Fruit fly (Drosophila melanogaster): ENCODE results near the gene bbg.

Gene bbg

DNA sequence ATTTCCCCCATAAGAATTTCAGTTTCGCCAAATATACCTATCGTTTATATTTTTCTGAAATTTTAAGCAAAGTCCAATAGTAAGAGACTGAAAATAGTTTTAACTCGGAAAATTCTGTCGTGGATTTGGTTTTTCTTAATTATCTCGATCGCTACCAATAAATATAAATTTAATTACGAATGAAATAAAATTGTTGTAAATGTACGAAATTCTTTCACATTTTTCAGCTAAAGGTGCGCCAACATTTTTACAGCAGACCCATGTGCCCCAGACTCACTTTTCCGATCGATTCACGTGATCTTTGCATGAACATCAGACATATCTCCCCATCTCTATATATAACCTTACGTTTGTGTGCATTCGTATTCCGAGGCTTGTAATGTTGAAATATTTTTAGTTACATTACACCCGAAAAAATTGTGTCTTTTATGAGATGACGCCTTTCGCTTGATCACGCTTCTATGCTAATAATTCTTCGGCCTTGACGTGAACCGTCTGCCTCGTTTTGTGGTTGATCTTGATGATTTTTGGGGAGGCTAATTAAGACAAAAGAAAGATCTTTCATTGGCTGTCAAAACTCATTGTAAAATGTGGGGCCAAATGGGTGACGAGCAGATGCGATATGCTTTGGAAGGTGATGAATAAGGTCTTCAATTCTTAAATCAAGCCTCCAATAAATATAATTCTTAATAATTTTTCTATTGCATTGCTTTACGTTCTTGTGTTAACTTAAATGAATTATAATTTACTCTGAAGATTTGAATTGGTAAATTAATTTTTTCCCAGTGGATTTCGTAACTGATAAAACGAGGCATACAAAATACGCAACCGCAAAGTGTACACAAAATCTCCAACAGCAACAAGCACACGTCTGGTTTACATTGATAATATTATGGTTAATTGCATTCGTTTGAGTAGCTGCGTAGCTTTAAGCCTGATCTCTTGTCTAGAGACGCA lies 9.2 kb upstream of the bbg start:
- TF ChIP-seq CG8478 (optimal IDR thresholded peaks at IDR 0.05), result no peak

DNA sequence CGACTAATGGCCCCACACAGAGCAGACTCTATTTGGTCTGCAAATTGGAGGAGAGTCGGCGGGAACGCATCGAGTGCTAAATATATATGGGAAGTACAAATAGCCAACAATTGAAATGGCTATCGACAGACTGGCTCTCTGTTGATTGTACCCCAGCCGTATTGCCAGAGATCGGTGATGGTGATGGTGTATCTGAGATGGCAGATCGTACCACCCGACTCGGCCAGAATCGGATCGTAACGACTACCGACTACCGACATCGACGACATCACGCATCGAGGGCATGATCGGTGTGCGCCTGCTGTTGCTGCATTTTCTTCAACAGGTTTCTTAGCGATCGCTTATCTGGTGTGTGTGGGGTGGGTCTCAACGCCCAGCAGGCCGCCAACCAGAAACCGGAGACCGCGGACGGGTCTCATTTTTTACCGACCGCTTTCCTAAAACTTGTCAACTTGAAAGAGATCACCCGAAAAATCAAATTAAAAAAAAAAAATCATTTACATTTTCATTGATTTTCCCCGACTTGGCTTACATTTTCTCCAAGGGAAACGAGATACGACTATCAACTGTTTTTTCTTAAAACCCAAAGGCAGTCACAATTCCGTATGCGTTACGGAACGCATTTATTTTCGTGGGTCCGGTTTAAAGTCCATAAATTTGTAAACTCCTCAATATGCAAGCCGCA lies 8.0 kb upstream of the bbg start:
- no peak for TF ChIP-seq CG8478 (optimal IDR thresholded peaks at IDR 0.05)
- TF ChIP-seq CTCF (optimal IDR thresholded peaks at IDR 0.05), result no peak

DNA sequence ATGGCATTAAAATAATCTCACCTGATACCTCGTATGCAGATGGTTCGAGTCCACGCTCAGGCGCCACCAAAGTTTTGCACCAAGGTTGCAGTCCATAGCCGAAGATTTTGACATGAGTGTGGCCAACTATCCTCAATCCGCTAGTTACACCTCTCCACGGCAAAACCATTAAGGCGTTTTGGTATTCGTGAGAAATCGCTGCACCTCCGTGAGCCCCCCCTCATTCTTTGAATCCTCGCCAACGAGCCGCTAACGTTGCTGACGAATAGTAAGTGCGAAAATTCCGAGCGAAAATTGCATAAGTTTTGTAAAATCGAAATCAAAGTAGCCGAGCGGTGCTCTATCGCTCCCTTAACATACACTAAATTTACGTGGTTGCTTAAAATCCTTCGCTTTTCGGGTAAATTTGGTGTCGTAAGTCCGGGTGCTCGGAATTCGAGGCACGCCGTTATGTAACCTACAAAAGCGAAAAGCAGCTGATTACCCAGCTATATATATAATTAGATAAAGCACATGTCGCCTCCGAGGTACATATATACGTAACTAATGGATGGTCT lies 1.4 kb upstream of the bbg start, which contains the start of gene Mpcp2:
Gene Mpcp2, plus strand, starts transcription at position 217 of the 557 bp plus-strand sequence.
- TF ChIP-seq CTCF (optimal IDR thresholded peaks at IDR 0.05) (peak; percentile 81 to 83), CG8478 (optimal IDR thresholded peaks at IDR 0.05) (no peak)

DNA sequence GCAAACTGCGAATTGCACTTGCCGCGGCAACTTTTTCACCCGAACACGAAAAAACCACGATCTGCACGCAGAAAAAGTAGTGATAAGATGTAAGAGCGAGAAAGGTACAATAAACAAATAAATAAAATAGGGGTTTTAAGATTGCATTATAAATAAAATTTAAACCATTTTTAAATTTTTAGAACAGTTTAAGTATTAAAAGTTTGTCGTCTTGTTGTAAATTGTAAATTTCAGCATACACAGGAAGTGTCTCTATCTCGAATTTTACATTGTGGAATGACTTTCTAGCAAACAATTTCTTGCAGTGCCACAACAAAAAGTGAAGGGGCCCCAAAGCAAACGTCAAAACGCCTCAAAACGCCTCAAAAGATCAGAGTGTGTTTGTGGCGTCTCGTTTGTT lies 1.5 kb downstream of the bbg start:
- TF ChIP-seq CTCF (optimal IDR thresholded peaks at IDR 0.05), result no peak
- no peak for TF ChIP-seq CG8478 (optimal IDR thresholded peaks at IDR 0.05)

DNA sequence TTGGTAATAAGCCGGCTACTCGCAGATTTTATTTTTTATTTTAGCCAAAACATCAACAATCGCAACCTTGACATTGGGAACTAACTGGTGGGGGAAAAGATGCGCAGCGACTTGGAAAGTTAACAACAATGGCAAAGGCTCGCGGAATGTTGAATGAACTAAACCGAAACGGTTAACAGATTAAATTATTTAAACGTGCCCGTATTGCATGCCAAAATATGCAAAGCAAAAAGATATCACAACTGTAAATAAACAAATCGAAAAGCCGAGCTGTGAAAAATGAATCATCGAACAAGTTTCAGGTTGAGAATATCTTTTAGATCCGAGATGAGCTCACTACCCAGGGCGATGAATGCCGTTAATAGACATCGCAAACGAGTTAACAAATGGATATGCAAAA lies 3.0 kb downstream of the bbg start:
- TF ChIP-seq CG8478 (optimal IDR thresholded peaks at IDR 0.05) (no peak), CTCF (optimal IDR thresholded peaks at IDR 0.05) (no peak)

DNA sequence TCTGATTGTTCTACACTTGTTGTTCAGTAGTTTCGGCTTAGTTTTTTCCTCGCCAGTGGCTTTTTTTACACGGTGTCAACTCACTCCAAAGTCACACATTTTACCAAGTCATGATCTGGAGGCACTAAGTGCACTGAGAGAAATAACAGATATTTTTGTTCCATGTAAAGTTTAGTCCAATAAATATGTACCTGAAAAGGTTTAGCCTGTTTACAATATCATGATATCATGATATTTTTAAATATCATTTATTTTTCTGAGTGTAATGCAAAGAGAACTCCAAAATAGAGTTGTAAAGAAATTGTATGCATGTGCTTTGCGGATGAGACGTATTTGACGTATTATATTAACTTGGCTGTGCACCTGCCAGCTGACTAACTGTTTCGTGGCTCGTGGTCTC lies 4.3 kb downstream of the bbg start:
- TF ChIP-seq CG8478 (optimal IDR thresholded peaks at IDR 0.05), result no peak
- no peak for TF ChIP-seq CTCF (optimal IDR thresholded peaks at IDR 0.05)

DNA sequence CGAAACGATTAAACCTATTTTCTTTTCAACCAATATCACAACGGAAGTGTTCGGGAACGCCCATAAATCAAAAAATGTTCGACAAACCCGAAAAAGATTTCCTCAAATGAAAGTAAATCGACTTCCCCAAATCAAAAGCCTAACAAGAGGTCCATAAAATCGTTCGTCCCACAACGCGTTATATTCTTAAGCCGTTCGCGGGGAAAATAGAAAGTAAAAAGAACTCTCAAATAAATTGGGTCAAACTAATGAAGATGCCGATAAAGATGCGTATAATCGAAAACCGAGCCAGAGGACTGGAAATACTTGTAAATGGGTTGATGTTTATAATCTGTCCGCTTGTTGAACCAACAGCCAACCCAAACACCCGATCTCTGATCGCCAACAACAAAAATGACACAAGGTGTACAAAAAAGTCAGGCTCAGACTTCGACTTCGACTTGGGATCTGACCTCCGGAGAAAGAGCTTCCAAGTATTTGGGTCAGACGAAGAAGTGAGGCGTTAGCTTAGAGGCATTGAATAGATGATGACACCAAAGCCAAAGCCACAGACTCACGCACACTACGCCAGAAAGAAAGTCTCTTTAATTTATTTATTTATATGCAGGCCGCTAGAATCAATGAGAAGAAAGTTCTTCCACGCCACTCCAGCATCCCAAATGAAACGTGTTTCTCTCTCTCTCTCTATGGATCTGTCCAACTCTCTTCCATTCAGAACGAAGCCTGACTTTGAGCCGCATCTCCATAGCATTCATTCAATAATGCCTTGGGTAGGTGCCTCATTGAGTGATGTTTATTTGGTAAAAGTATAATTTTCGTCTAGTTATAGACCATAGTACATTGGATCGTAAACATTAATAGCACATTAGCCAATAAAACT lies 13.4 kb downstream of the bbg start:
- TF ChIP-seq CTCF (optimal IDR thresholded peaks at IDR 0.05), result no peak
- no peak for TF ChIP-seq CG8478 (optimal IDR thresholded peaks at IDR 0.05)

DNA sequence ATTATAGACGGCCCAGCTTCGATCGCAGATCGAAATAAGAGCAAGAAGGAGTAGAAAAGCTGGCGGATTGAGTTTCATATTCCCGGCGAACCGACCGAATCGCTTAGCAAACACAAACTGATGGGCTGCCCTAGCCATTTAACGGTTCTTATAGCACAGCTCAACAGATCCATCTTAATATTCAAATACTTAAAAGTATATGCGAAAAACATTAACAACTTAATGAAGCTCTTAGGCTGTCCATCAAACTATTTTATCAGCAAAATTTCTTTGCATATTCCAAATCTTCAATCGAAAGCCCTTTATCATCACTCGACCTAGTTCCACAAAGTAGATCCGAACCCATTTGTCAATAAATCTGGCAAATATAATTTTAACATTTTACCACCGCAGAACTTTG lies 14.5 kb downstream of the bbg start, which contains the start of gene CG4613:
Gene CG4613, minus strand, starts transcription at position 101 of the 400 bp plus-strand sequence.
- TF ChIP-seq CG8478 (optimal IDR thresholded peaks at IDR 0.05) (no peak), CTCF (optimal IDR thresholded peaks at IDR 0.05) (no peak)

DNA sequence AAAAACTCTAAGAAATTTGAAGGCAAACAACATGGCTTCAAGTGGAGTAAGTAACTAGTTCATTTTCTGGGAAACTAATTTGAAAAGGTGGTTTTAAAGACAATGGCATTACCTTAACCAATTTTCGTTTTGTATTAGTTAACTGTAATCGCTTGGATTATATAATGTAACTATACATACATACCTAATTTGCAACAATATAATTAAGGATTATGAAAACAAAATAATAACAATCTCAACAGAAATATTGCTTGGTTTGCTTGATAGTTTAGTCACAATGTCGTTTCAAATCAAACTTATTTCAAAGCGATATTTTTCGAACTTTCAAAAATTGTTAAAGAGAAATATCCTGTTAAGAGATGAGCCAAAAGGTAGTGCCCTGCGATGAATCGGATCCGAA lies 18.6 kb downstream of the bbg start, which contains the start of gene CG9592:
Gene CG9592, plus strand, starts transcription at position 301 of the 400 bp plus-strand sequence.
- TF ChIP-seq CTCF (optimal IDR thresholded peaks at IDR 0.05) (no peak), CG8478 (optimal IDR thresholded peaks at IDR 0.05) (no peak)

DNA sequence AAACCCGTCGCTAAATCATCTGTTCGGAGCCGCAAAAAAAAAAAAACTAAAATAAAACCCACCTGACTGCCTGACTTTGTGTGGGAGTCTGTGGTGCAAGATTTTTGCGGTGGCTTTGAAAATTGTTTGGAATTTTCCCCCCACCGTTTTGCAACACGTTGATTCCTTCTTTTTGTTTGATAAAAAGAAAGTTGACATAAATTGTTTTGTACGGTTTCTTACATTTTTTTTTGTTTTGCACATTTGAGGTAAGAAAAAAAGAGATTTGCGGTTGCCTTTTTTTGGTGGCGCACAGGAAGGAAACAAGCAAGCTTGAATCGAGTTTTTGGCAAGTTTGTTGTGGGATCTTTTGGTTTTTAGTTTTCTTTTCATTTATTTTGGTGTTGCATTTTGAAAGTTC lies 20.4 kb downstream of the bbg start:
- TF ChIP-seq CG8478 (optimal IDR thresholded peaks at IDR 0.05) (no peak), CTCF (optimal IDR thresholded peaks at IDR 0.05) (no peak)

DNA sequence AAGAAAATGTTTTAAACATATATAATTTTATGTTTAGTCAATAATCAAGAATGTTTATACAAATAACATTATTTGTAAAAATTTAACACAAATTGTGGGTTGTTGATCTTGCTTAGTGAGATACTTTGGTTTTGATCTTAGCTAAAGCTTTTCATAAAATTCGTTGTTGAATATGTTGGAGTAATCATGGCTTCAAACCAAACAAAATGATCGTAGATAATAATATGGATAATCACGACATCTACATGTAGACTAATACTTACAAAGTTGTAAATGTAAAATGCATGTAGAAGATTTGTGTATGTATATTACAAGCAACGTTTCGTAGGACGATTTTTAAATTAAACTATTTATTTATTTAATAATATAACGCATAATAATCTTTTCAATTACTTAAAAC lies 22.8 kb downstream of the bbg start:
- peak; percentile 29 to 57 for TF ChIP-seq CTCF (optimal IDR thresholded peaks at IDR 0.05)
- no peak for TF ChIP-seq CG8478 (optimal IDR thresholded peaks at IDR 0.05)

DNA sequence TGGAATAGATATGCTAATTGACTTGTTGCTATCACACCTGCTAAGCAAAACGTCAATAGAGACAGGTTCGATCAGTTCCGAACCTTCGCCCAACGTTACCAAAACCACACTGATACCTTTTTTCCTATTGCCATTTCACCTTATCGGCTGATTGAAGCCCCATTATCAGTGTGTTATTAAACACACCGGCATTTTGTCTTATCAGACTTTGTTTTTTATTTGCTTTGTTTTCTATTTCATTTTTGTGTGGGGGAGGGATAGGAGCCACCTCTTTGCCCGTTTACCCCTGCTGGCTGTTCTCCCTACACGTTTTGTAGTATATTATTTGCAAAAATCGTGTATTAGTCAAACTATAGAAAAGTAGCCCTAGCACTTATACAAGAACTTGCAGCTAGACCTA lies 26.1 kb downstream of the bbg start:
- TF ChIP-seq CG8478 (optimal IDR thresholded peaks at IDR 0.05) (no peak), CTCF (optimal IDR thresholded peaks at IDR 0.05) (no peak)

DNA sequence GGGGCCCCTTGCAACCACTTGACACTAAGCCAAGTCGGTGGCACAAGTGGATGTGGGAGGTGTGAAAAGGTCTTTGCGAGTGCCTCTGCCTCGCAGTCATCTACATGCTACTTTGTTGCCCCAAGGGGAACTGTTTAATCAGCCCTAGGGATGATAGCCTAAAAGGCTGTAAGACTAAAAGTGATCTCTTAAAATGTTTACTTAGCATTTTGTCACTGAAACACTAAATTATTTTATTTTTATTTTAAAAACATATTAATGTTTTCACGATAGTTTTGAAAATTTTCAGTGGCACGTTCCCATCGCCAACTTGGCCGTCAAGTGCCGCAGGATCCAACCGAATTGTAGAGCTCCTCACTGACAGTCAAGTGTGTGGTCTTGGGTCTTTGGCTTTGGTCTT lies 38.6 kb downstream of the bbg start:
- no peak for TF ChIP-seq CG8478 (optimal IDR thresholded peaks at IDR 0.05)
- no peak for TF ChIP-seq CTCF (optimal IDR thresholded peaks at IDR 0.05)

DNA sequence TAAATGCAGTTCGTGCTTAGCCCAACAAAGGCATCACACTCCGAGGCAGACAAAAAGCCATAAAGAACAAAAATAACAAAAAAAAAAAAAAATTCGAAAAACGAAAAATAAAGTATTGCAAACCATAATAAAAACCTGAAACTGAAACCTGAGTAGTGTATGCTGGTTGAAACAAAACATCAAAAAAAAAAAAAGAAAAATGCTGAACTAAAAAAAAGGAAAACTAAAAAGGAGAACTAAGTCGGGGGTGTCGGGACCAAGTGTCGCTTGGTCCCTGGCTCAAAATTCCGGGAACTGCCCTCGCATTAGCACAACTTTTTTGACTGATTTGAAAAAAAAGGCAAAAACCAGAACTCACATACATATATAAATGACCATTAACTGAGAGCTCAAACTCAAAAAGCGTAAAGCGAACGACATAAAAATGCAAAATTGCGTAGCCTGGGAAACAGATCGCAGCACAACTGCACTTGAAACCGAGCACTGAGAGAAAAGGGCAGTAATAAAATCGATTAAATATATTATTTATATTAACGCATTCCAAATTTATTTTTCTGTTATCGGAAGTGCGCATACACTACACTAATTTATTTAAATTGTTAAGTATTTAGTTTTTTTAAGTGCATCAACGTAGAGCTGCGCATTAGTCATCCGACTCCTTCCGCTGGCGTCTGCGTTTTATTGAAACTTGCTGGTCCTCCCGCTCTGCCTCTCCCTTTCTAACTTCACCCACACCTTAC lies 49.3 kb downstream of the bbg start:
- no peak for TF ChIP-seq CTCF (optimal IDR thresholded peaks at IDR 0.05)
- TF ChIP-seq CG8478 (optimal IDR thresholded peaks at IDR 0.05), result no peak

Measured in S2 (cell line).